Worm (Caenorhabditis elegans) whole organism, L3 larva: ENCODE results near the gene zmp-2.

Source experiments
- ama-1 ChIP-seq: fragments of 150-350 bp; optimal IDR thresholded peaks from 2 replicates; lab custom pipeline; 2018
- ceh-9 ChIP-seq: sonication (generic microtip); optimal IDR thresholded peaks from 2 replicates; lab custom pipeline; 2018; ENCODE audit warnings: missing biosample characterization, missing genetic modification characterization
- lin-39 ChIP-seq: fragments of 150-350 bp; optimal IDR thresholded peaks from 2 replicates; lab custom pipeline; 2018; ENCODE audit warnings: missing biosample characterization, missing genetic modification reagents, missing genetic modification characterization
- mdl-1 ChIP-seq: fragments of 150-350 bp; optimal IDR thresholded peaks from 2 replicates; lab custom pipeline; 2014; ENCODE audit warnings: missing biosample characterization, missing genetic modification characterization
- nhr-11 ChIP-seq: fragments of 150-350 bp; optimal IDR thresholded peaks from 2 replicates; lab custom pipeline; 2014; ENCODE audit warnings: missing biosample characterization, missing genetic modification characterization
- nhr-12 ChIP-seq: fragments of 150-350 bp; optimal IDR thresholded peaks from 2 replicates; lab custom pipeline; 2014; ENCODE audit warnings: missing biosample characterization, missing genetic modification characterization
- nhr-237 ChIP-seq: fragments of 150-350 bp; optimal IDR thresholded peaks from 2 replicates; lab custom pipeline; 2014; ENCODE audit warnings: missing biosample characterization, missing genetic modification characterization
- nhr-77 ChIP-seq: fragments of 150-350 bp; optimal IDR thresholded peaks from 2 replicates; lab custom pipeline; 2014; ENCODE audit warnings: missing biosample characterization, missing genetic modification characterization
- pha-4 ChIP-seq: fragments of 150-350 bp; optimal IDR thresholded peaks from 2 replicates; lab custom pipeline; 2014; ENCODE audit warnings: missing biosample characterization, missing genetic modification reagents, missing genetic modification characterization
- pqm-1 ChIP-seq: fragments of 150-350 bp; optimal IDR thresholded peaks from 2 replicates; lab custom pipeline; 2017; ENCODE audit warnings: missing biosample characterization, missing genetic modification characterization, inconsistent platforms
- sea-2 ChIP-seq: fragments of 150-350 bp; sonication (generic microtip); optimal IDR thresholded peaks from 4 replicates; lab custom pipeline; 2014; ENCODE audit warnings: missing biosample characterization, missing genetic modification reagents, missing genetic modification characterization
- snpc-4 ChIP-seq: fragments of 150-350 bp; optimal IDR thresholded peaks from 2 replicates; lab custom pipeline; 2014; ENCODE audit warnings: missing biosample characterization, missing genetic modification characterization
- unc-62 ChIP-seq: fragments of 150-350 bp; sonication (generic microtip); optimal IDR thresholded peaks from 4 replicates; lab custom pipeline; 2014; ENCODE audit warnings: missing biosample characterization, missing genetic modification reagents, missing genetic modification characterization
- zag-1 ChIP-seq: fragments of 150-350 bp; optimal IDR thresholded peaks from 2 replicates; lab custom pipeline; 2014; ENCODE audit warnings: missing biosample characterization, missing genetic modification characterization

ce11 chrIII:2622870-2623269 lies 13.3 kb upstream of the zmp-2 start, which contains the start of gene Y71H2B.2:
- TF ChIP-seq snpc-4, result no peak
- no peak for TF ChIP-seq unc-62 (GFP tag; lab: Kevin White, UChicago)
- TF ChIP-seq nhr-12 (tag; lab: Kevin White, UChicago), result no peak
- no peak for TF ChIP-seq nhr-11
- TF ChIP-seq nhr-237, result no peak
- TF ChIP-seq pqm-1 (tag; lab: Kevin White, UChicago), result no peak
- TF ChIP-seq ama-1 (lab: Kevin White, UChicago), result no peak
- no peak for TF ChIP-seq ceh-9 (tag; lab: Kevin White, UChicago)
- TF ChIP-seq pha-4, result no peak
- TF ChIP-seq mdl-1 (tag; lab: Kevin White, UChicago), result no peak
- no peak for TF ChIP-seq lin-39
- TF ChIP-seq nhr-77, result no peak
- TF ChIP-seq sea-2, result no peak
- TF ChIP-seq zag-1 (tag; lab: Kevin White, UChicago), result no peak
